Fruit fly (Drosophila melanogaster): Measurements from ENCODE around the gene fon.

Gene fon

dm6 chr2L:19358017-19358471 lies 28.0 kb downstream of the fon start (continued):
- TF ChIP-seq CG4707 (GFP tag; optimal IDR thresholded peaks at IDR 0.05) = peak; percentile 25
- no peak for TF ChIP-seq ftz-f1 (GFP tag; optimal IDR thresholded peaks at IDR 0.05)
- TF ChIP-seq CG3838 (GFP tag; optimal IDR thresholded peaks at IDR 0.05) = peak; percentile 10
- TF ChIP-seq D19B (GFP tag; optimal IDR thresholded peaks at IDR 0.05) = no peak
- no peak for TF ChIP-seq gfzf (GFP tag; optimal IDR thresholded peaks at IDR 0.05)
- no peak for TF ChIP-seq jing (GFP tag; optimal IDR thresholded peaks at IDR 0.05)
- TF ChIP-seq Poxn (GFP tag; IDR thresholded peaks at IDR 0.05) = no peak
- TF ChIP-seq bsh (GFP tag; optimal IDR thresholded peaks at IDR 0.05) = peak; percentile 75 to 85
- TF ChIP-seq so (GFP tag; IDR thresholded peaks at IDR 0.05) = no peak
- no peak for TF ChIP-seq peb (GFP tag; IDR thresholded peaks at IDR 0.05)
- TF ChIP-seq Xbp1 (GFP tag; optimal IDR thresholded peaks at IDR 0.05) = peak; percentile 70
- no peak for TF ChIP-seq CG12299 (tag; optimal IDR thresholded peaks at IDR 0.05)
- no peak for TF ChIP-seq CG15011 (GFP tag; optimal IDR thresholded peaks at IDR 0.05)
- TF ChIP-seq CG1792 (GFP tag; optimal IDR thresholded peaks at IDR 0.05) = peak; percentile 32
- TF ChIP-seq CG11085 (GFP tag; IDR thresholded peaks at IDR 0.05) = no peak
- no peak for TF ChIP-seq ash1 (GFP tag; optimal IDR thresholded peaks at IDR 0.05)
- no peak for TF ChIP-seq Bgb (GFP tag; IDR thresholded peaks at IDR 0.05; ENCODE audit: partially characterized antibody)
- no peak for TF ChIP-seq Meics (GFP tag; optimal IDR thresholded peaks at IDR 0.05)
- TF ChIP-seq dysf (GFP tag; IDR thresholded peaks at IDR 0.05) = 0 out of 3 replicates have a peak, but pooled peaks have one; percentile 30
- TF ChIP-seq sima (GFP tag; optimal IDR thresholded peaks at IDR 0.05) = peak; percentile 39
- peak; percentile 43 for TF ChIP-seq NC2α (GFP tag; optimal IDR thresholded peaks at IDR 0.05)
- peak; percentile 26 for TF ChIP-seq CG11723 (GFP tag; optimal IDR thresholded peaks at IDR 0.05)
- no peak for TF ChIP-seq HmgZ (tag; optimal IDR thresholded peaks at IDR 0.05)
- TF ChIP-seq Doc3 (GFP tag; IDR thresholded peaks at IDR 0.05; ENCODE audit: partially characterized antibody) = no peak
- no peak for TF ChIP-seq zen2 (GFP tag; IDR thresholded peaks at IDR 0.05; ENCODE audit: partially characterized antibody)
- TF ChIP-seq Dfd (GFP tag; optimal IDR thresholded peaks at IDR 0.05) = no peak
- no peak for TF ChIP-seq CG16813 (GFP tag; IDR thresholded peaks at IDR 0.05; ENCODE audit: partially characterized antibody)
- TF ChIP-seq chn (GFP tag; optimal IDR thresholded peaks at IDR 0.05) = peak; percentile 44
- TF ChIP-seq HmgD (GFP tag; optimal IDR thresholded peaks at IDR 0.05) = no peak
- TF ChIP-seq CG12236 (GFP tag; optimal IDR thresholded peaks at IDR 0.05) = peak; percentile 58
- peak; percentile 16 for TF ChIP-seq CG8924 (tag; optimal IDR thresholded peaks at IDR 0.05)
- TF ChIP-seq CoRest (tag; optimal IDR thresholded peaks at IDR 0.05) = peak; percentile 24
- TF ChIP-seq prd (optimal IDR thresholded peaks at IDR 0.05) = no peak
- peak; percentile 79; the same call in 2 of the 3 replicates for TF ChIP-seq prd (GFP tag; IDR thresholded peaks at IDR 0.05)
- TF ChIP-seq CG12659 (GFP tag; optimal IDR thresholded peaks at IDR 0.05) = peak; percentile 31
- peak; percentile 31; the same call in 1 of the 2 replicates for TF ChIP-seq CG8765 (GFP tag; IDR thresholded peaks at IDR 0.05)
- TF ChIP-seq vfl (GFP tag; optimal IDR thresholded peaks at IDR 0.05) = no peak
- TF ChIP-seq Hey (tag; optimal IDR thresholded peaks at IDR 0.05) = no peak
- no peak for TF ChIP-seq CG13894 (tag; optimal IDR thresholded peaks at IDR 0.05)
- TF ChIP-seq pum (GFP tag; optimal IDR thresholded peaks at IDR 0.05) = peak; percentile 43
- peak; percentile 27; the same call in 1 of the 3 replicates for TF ChIP-seq CG34422 (GFP tag; IDR thresholded peaks at IDR 0.05)
- TF ChIP-seq CG11456 (GFP tag; IDR thresholded peaks at IDR 0.05) = no peak
- TF ChIP-seq Ets65A (GFP tag) = peak; percentile 96
- peak; percentile 47 for TF ChIP-seq CG2678 (tag; optimal IDR thresholded peaks at IDR 0.05)
- no peak for TF ChIP-seq hb (GFP tag; IDR thresholded peaks at IDR 0.05; ENCODE audit: partially characterized antibody)
- peak; percentile 46 for TF ChIP-seq Spps (tag; optimal IDR thresholded peaks at IDR 0.05)
- TF ChIP-seq schlank (tag; optimal IDR thresholded peaks at IDR 0.05) = no peak
- TF ChIP-seq pfk (GFP tag; optimal IDR thresholded peaks at IDR 0.05) = no peak
- TF ChIP-seq shn (GFP tag; optimal IDR thresholded peaks at IDR 0.05) = no peak
- peak; percentile 36 for TF ChIP-seq CG16815 (GFP tag; optimal IDR thresholded peaks at IDR 0.05)
- no peak for TF ChIP-seq unc-4 (GFP tag; IDR thresholded peaks at IDR 0.05; ENCODE audit: partially characterized antibody)
